Worm (Caenorhabditis elegans): Measurements from ENCODE around the gene pms-2.

- TF ChIP-seq F10E7.11 (tag; optimal IDR thresholded peaks at IDR 0.05) (no peak), nfya-1 (tag; optimal IDR thresholded peaks at IDR 0.05; ENCODE audit: borderline replicate concordance, insufficient read depth) (no peak), F37B4.10 (GFP tag; IDR thresholded peaks at IDR 0.05) (no peak), madf-10 (tag; optimal IDR thresholded peaks at IDR 0.05) (no peak), ekl-4 (GFP tag; IDR thresholded peaks at IDR 0.05) (no peak), ama-1 (optimal IDR thresholded peaks at IDR 0.05) (no peak), ama-1 (GFP tag; optimal IDR thresholded peaks at IDR 0.05) (no peak), him-1 (tag; optimal IDR thresholded peaks at IDR 0.05) (no peak), unc-62 (GFP tag; optimal IDR thresholded peaks at IDR 0.05) (no peak)
Observed at ce11 chrV:11620081-11620480, 49.7 kb upstream of the pms-2 start.
